Worm (Caenorhabditis elegans): ENCODE data around the gene clec-147.
A peak's percentile ranks its signal among the peaks of the same experiment; 100 is the strongest.

Gene clec-147

ce11 chrII:14494464-14494863 is 43.2 kb downstream of the clec-147 start (continued):
- TF ChIP-seq efl-1 (optimal IDR thresholded peaks at IDR 0.05) = no peak
- no peak for TF ChIP-seq efl-1 (GFP tag; optimal IDR thresholded peaks at IDR 0.05 in 1 of 2)
- TF ChIP-seq C04F5.9 (tag; optimal IDR thresholded peaks at IDR 0.05) = no peak
- TF ChIP-seq ama-1 (optimal IDR thresholded peaks at IDR 0.05) = no peak
- no peak for TF ChIP-seq ceh-88 (GFP tag; IDR thresholded peaks at IDR 0.05)
- TF ChIP-seq nhr-85 (tag) = peak; percentile 76

- TF ChIP-seq C04F5.9 (tag; optimal IDR thresholded peaks at IDR 0.05) = no peak
- no peak for TF ChIP-seq mab-9 (GFP tag; IDR thresholded peaks at IDR 0.05)
- no peak for TF ChIP-seq rnt-1 (tag; optimal IDR thresholded peaks at IDR 0.05)
- no peak for TF ChIP-seq ceh-90 (tag; optimal IDR thresholded peaks at IDR 0.05)
- no peak for TF ChIP-seq F16B12.6 (tag; optimal IDR thresholded peaks at IDR 0.05)
- no peak for TF ChIP-seq tlp-1 (tag; optimal IDR thresholded peaks at IDR 0.05)
- no peak for TF ChIP-seq dpl-1 (GFP tag; optimal IDR thresholded peaks at IDR 0.05)
- TF ChIP-seq unc-130 (tag; optimal IDR thresholded peaks at IDR 0.05) = no peak
These were observed 43.4 kb downstream of the clec-147 start, which contains the start of gene cysl-2 for ce11 chrII:14494414-14494463. Gene cysl-2 (minus strand): TSS chrII:14494451.

ce11 chrII:14494014-14494413 is 43.6 kb downstream of the clec-147 start:
- TF ChIP-seq grh-1 (GFP tag; IDR thresholded peaks at IDR 0.05) = no peak
- no peak for TF ChIP-seq nhr-84 (tag; optimal IDR thresholded peaks at IDR 0.05)
- TF ChIP-seq ceh-8 (GFP tag; optimal IDR thresholded peaks at IDR 0.05) = no peak
- no peak for TF ChIP-seq C34B4.2 (tag; optimal IDR thresholded peaks at IDR 0.05)
- TF ChIP-seq pax-3 (tag; optimal IDR thresholded peaks at IDR 0.05) = no peak
- no peak for TF ChIP-seq ztf-4 (tag; optimal IDR thresholded peaks at IDR 0.05)
- no peak for TF ChIP-seq Y116A8C.19 (tag; optimal IDR thresholded peaks at IDR 0.05; ENCODE audit: borderline replicate concordance)
- TF ChIP-seq irx-1 (tag; optimal IDR thresholded peaks at IDR 0.05) = no peak
- no peak for TF ChIP-seq skn-1 (tag; optimal IDR thresholded peaks at IDR 0.05)
- TF ChIP-seq snpc-4 (tag; optimal IDR thresholded peaks at IDR 0.05) = no peak
- no peak for TF ChIP-seq nhr-76 (tag; optimal IDR thresholded peaks at IDR 0.05)
- TF ChIP-seq ceh-88 (GFP tag; IDR thresholded peaks at IDR 0.05) = no peak
- no peak for TF ChIP-seq nhr-85 (tag)
- no peak for TF ChIP-seq egl-13 (tag; optimal IDR thresholded peaks at IDR 0.05)

ce11 chrII:14492592-14493196 is 44.9 kb downstream of the clec-147 start:
- no peak for TF ChIP-seq nhr-19 (GFP tag; conservative IDR thresholded peaks at IDR 0.05)
- TF ChIP-seq skn-1 (tag; optimal IDR thresholded peaks at IDR 0.05) = no peak
- TF ChIP-seq jun-1 (tag; optimal IDR thresholded peaks at IDR 0.05) = no peak
- no peak for TF ChIP-seq ztf-11 (tag; optimal IDR thresholded peaks at IDR 0.05)
- TF ChIP-seq hlh-4 (tag; optimal IDR thresholded peaks at IDR 0.05) = no peak
- TF ChIP-seq C34B4.2 (tag; optimal IDR thresholded peaks at IDR 0.05) = no peak
- TF ChIP-seq sox-4 (tag; optimal IDR thresholded peaks at IDR 0.05) = no peak
- TF ChIP-seq Y116A8C.19 (tag; optimal IDR thresholded peaks at IDR 0.05; ENCODE audit: borderline replicate concordance) = no peak
- TF ChIP-seq ceh-90 (tag; optimal IDR thresholded peaks at IDR 0.05) = no peak
- TF ChIP-seq elt-2 (tag; optimal IDR thresholded peaks at IDR 0.05) = no peak
- TF ChIP-seq nhr-84 (tag; optimal IDR thresholded peaks at IDR 0.05) = no peak
- TF ChIP-seq ama-1 (optimal IDR thresholded peaks at IDR 0.05) = no peak
- TF ChIP-seq zag-1 (tag; optimal IDR thresholded peaks at IDR 0.05) = no peak
- TF ChIP-seq F16B12.6 (tag; optimal IDR thresholded peaks at IDR 0.05) = no peak
- no peak for TF ChIP-seq nhr-85 (tag)
- TF ChIP-seq lin-39 (tag; optimal IDR thresholded peaks at IDR 0.05) = no peak
- TF ChIP-seq ceh-8 (GFP tag; optimal IDR thresholded peaks at IDR 0.05) = no peak
- TF ChIP-seq nhr-71 (tag; optimal IDR thresholded peaks at IDR 0.05) = no peak
- no peak for TF ChIP-seq nhr-76 (tag; optimal IDR thresholded peaks at IDR 0.05)
- TF ChIP-seq C16A3.4 (tag; optimal IDR thresholded peaks at IDR 0.05) = no peak

- TF ChIP-seq lin-35 (GFP tag; optimal IDR thresholded peaks at IDR 0.05) = peak in 1 of 2 experiments; percentile 20
- no peak for TF ChIP-seq unc-130 (tag; optimal IDR thresholded peaks at IDR 0.05)
- peak; percentile 39 for TF ChIP-seq nhr-90 (tag; optimal IDR thresholded peaks at IDR 0.05; ENCODE audit: poor library complexity)
- no peak for TF ChIP-seq tlp-1 (tag; optimal IDR thresholded peaks at IDR 0.05)
- TF ChIP-seq efl-1 (optimal IDR thresholded peaks at IDR 0.05) = peak; percentile 5 to 11
- TF ChIP-seq efl-1 (GFP tag; optimal IDR thresholded peaks at IDR 0.05 in 1 of 2) = peak; percentile 2 to 27
- peak; percentile 50 for TF ChIP-seq elt-2 (tag; optimal IDR thresholded peaks at IDR 0.05)
- TF ChIP-seq Y116A8C.19 (tag; optimal IDR thresholded peaks at IDR 0.05; ENCODE audit: borderline replicate concordance) = no peak
- peak; percentile 97 for TF ChIP-seq blmp-1 (tag; optimal IDR thresholded peaks at IDR 0.05)
- peak; percentile 13 to 26 for TF ChIP-seq lsy-2 (tag; optimal IDR thresholded peaks at IDR 0.05)
- TF ChIP-seq fkh-10 (GFP tag; optimal IDR thresholded peaks at IDR 0.05) = no peak
- TF ChIP-seq nhr-20 (tag; optimal IDR thresholded peaks at IDR 0.05) = peak; percentile 37
- peak; percentile 52 for TF ChIP-seq nhr-71 (tag; optimal IDR thresholded peaks at IDR 0.05)
- TF ChIP-seq lin-14 (GFP tag; optimal IDR thresholded peaks at IDR 0.05) = peak; percentile 59
- TF ChIP-seq efl-3 (GFP tag; optimal IDR thresholded peaks at IDR 0.05) = no peak
- peak in 1 of 3 experiments; percentile 7 for TF ChIP-seq ceh-82 (tag; optimal IDR thresholded peaks at IDR 0.05)
- no peak for TF ChIP-seq tbx-2 (tag; optimal IDR thresholded peaks at IDR 0.05)
- no peak for TF ChIP-seq egl-27 (tag; optimal IDR thresholded peaks at IDR 0.05)
These were observed 48.2 kb downstream of the clec-147 start, which contains the start of gene vnut-1 for ce11 chrII:14489407-14489806. Gene vnut-1 (plus strand): TSS chrII:14489802.

All from whole organism, L1 larva.